Worm (Caenorhabditis elegans): Measurements from ENCODE around the gene ZK688.7.

Gene ZK688.7

ce11 chrIII:7950447-7950846 lies 39.0 kb upstream of the ZK688.7 start:
- TF ChIP-seq aha-1 (tag) (peak; percentile 92), nhr-11 (tag; optimal IDR thresholded peaks at IDR 0.05) (no peak)

ce11 chrIII:7948802-7949201 lies 37.4 kb upstream of the ZK688.7 start, which contains the start of gene col-90:
col-90 (plus strand) TSS chrIII:7948838.
- no peak for TF ChIP-seq nhr-6 (tag; optimal IDR thresholded peaks at IDR 0.05)
- TF ChIP-seq F10B5.3 (tag; optimal IDR thresholded peaks at IDR 0.05) = no peak
- no peak for TF ChIP-seq sdz-12 (GFP tag; optimal IDR thresholded peaks at IDR 0.05)
- TF ChIP-seq ctbp-1 (GFP tag; IDR thresholded peaks at IDR 0.05) = no peak
- peak; percentile 1 for TF ChIP-seq ama-1 (optimal IDR thresholded peaks at IDR 0.05)
- no peak for TF ChIP-seq fkh-10 (GFP tag; optimal IDR thresholded peaks at IDR 0.05)
- TF ChIP-seq aha-1 (tag) = peak; percentile 75
- TF ChIP-seq lin-1 (GFP tag; IDR thresholded peaks at IDR 0.05) = no peak
- no peak for TF ChIP-seq lin-39 (tag; optimal IDR thresholded peaks at IDR 0.05)
- no peak for TF ChIP-seq nhr-41 (GFP tag; IDR thresholded peaks at IDR 0.05)
- no peak for TF ChIP-seq mes-2 (tag; optimal IDR thresholded peaks at IDR 0.05; ENCODE audit: poor library complexity, severe bottlenecking)

ce11 chrIII:7947677-7948076 lies 36.2 kb upstream of the ZK688.7 start:
- no peak for TF ChIP-seq zfp-2 (tag; optimal IDR thresholded peaks at IDR 0.05)
- TF ChIP-seq aly-2 (tag; optimal IDR thresholded peaks at IDR 0.05) = no peak
- no peak for TF ChIP-seq daf-12 (tag; optimal IDR thresholded peaks at IDR 0.05)
- no peak for TF ChIP-seq Y75B8A.6 (GFP tag; IDR thresholded peaks at IDR 0.05)
- TF ChIP-seq nhr-76 (tag; optimal IDR thresholded peaks at IDR 0.05) = no peak
- no peak for TF ChIP-seq ctbp-1 (GFP tag; IDR thresholded peaks at IDR 0.05)
- no peak for TF ChIP-seq spr-3 (GFP tag; optimal IDR thresholded peaks at IDR 0.05)
- TF ChIP-seq daf-16 (GFP tag; optimal IDR thresholded peaks at IDR 0.05) = no peak
- TF ChIP-seq daf-16 (tag; optimal IDR thresholded peaks at IDR 0.05) = no peak
- no peak for TF ChIP-seq ceh-44 (GFP tag; IDR thresholded peaks at IDR 0.05)
- TF ChIP-seq F49E8.2 (tag; optimal IDR thresholded peaks at IDR 0.05; ENCODE audit: borderline replicate concordance) = no peak
- TF ChIP-seq daf-19 (GFP tag; conservative IDR thresholded peaks at IDR 0.05) = no peak
- no peak for TF ChIP-seq zfp-3 (GFP tag; conservative IDR thresholded peaks at IDR 0.05)
- no peak for TF ChIP-seq snpc-4 (tag; optimal IDR thresholded peaks at IDR 0.05)

ce11 chrIII:7946968-7947491 lies 35.6 kb upstream of the ZK688.7 start, which contains the start of gene gsto-1:
gsto-1 (minus strand) TSS chrIII:7947018.
- TF ChIP-seq jun-1 (tag; optimal IDR thresholded peaks at IDR 0.05) (no peak), attf-4 (tag; optimal IDR thresholded peaks at IDR 0.05) (no peak), zag-1 (tag; optimal IDR thresholded peaks at IDR 0.05) (no peak), ceh-20 (GFP tag; IDR thresholded peaks at IDR 0.05) (no peak), ceh-32 (tag; optimal IDR thresholded peaks at IDR 0.05; ENCODE audit: poor library complexity) (no peak), T26A8.4 (GFP tag; IDR thresholded peaks at IDR 0.05) (no peak), mdt-29 (GFP tag; IDR thresholded peaks at IDR 0.05) (no peak), spr-3 (GFP tag; optimal IDR thresholded peaks at IDR 0.05) (no peak), mes-2 (tag; optimal IDR thresholded peaks at IDR 0.05; ENCODE audit: poor library complexity, severe bottlenecking) (no peak), nhr-6 (tag; optimal IDR thresholded peaks at IDR 0.05) (no peak), nhr-42 (GFP tag; IDR thresholded peaks at IDR 0.05) (no peak), snpc-4 (tag; optimal IDR thresholded peaks at IDR 0.05) (no peak), fkh-10 (GFP tag; optimal IDR thresholded peaks at IDR 0.05) (no peak), nhr-76 (tag; optimal IDR thresholded peaks at IDR 0.05) (no peak), dmd-6 (GFP tag; IDR thresholded peaks at IDR 0.05) (no peak), rbr-2 (tag; optimal IDR thresholded peaks at IDR 0.05) (no peak), spr-1 (tag; optimal IDR thresholded peaks at IDR 0.05) (no peak), set-16 (GFP tag; IDR thresholded peaks at IDR 0.05) (no peak), fos-1 (tag; optimal IDR thresholded peaks at IDR 0.05) (no peak), F10B5.3 (tag; optimal IDR thresholded peaks at IDR 0.05) (no peak), Y48G9A.11 (GFP tag; IDR thresholded peaks at IDR 0.05) (no peak), pqm-1 (tag; optimal IDR thresholded peaks at IDR 0.05) (peak; percentile 21), ztf-7 (tag; optimal IDR thresholded peaks at IDR 0.05) (peak; percentile 89), vab-7 (GFP tag; IDR thresholded peaks at IDR 0.05) (no peak), dmd-9 (GFP tag; IDR thresholded peaks at IDR 0.05) (no peak), lin-38 (GFP tag; IDR thresholded peaks at IDR 0.05) (no peak), lir-3 (tag; optimal IDR thresholded peaks at IDR 0.05) (no peak), F44E2.7 (GFP tag; IDR thresholded peaks at IDR 0.05) (no peak), dmd-8 (GFP tag; IDR thresholded peaks at IDR 0.05) (no peak), lin-29 (GFP tag; IDR thresholded peaks at IDR 0.05) (no peak)

Measured in whole organism, L4 larva.